Fruit fly (Drosophila melanogaster) S2 (cell line): ENCODE data around the gene Rph.

Experiments used
- CG8478 ChIP-seq: fragments of >200 bp; optimal IDR thresholded peaks from 2 replicates; lab custom pipeline; 2018
- CTCF ChIP-seq, 2 experiments: fragments of >200 bp; optimal IDR thresholded peaks; 2 replicates each; lab custom pipeline; 2018

DNA sequence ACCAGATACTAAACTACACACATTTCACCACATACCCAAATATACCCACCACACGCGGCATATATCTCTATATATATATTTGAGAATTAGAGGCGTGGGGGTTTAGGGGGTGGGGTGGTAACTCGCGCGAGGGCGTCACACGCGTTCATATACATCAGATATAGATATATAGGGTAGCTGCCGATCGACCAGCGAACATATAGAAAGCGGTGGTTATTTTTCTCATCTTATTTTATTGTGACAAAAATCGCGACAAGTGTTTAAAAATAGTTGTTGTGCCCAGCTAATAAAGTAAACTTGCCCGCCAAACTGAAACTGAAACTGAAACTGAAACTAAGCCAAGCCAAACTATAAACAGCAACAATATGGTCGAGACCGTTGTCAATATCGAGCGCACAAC lies 15.2 kb upstream of the Rph start:
- TF ChIP-seq CTCF (optimal IDR thresholded peaks at IDR 0.05; lab: Kevin White, UChicago) (no peak), CG8478 (lab: Kevin White, UChicago) (no peak)
